Worm (Caenorhabditis elegans): ENCODE results near the gene C17F4.2.

- TF ChIP-seq him-1 (tag; optimal IDR thresholded peaks at IDR 0.05) (no peak), dao-5 (tag; optimal IDR thresholded peaks at IDR 0.05) (no peak), W03F9.2 (tag; optimal IDR thresholded peaks at IDR 0.05) (no peak)
Observed at ce11 chrII:3284558-3284957, 36.1 kb downstream of the C17F4.2 start, which contains the start of gene scl-15.
